Worm (Caenorhabditis elegans): Measurements from ENCODE around the gene K05F6.14.

K05F6.14 gene

DNA sequence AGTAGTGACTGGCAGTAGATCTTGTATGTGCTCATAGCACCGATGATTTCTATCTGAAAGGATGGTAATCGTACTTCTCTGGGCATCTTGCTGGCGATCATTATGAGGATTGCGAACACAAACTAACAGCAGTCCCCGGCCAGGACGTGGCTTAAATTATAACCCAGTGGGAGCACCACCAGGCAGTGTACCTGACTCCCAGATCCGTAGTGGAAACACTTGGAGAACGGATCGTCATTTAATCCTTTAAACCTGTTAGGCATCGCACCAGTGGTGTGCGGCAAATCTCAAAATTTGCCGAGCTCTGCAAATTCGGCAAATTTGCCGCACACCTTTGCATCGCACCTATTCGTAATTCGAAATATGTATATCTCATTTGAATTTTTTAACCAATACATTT is 5.7 kb downstream of the K05F6.14 start, which contains the start of gene K05F6.8:
TSS of gene K05F6.8 (minus strand) at position 101 of the 400 bp plus-strand sequence.
- TF ChIP-seq ceh-28 (tag; optimal IDR thresholded peaks at IDR 0.05) (no peak), egl-5 (tag; optimal IDR thresholded peaks at IDR 0.05) (no peak), lsy-12 (tag; optimal IDR thresholded peaks at IDR 0.05) (no peak), egl-27 (tag; optimal IDR thresholded peaks at IDR 0.05) (no peak), elt-1 (tag; optimal IDR thresholded peaks at IDR 0.05) (no peak), ZK546.5 (tag; optimal IDR thresholded peaks at IDR 0.05) (no peak), nhr-23 (tag; optimal IDR thresholded peaks at IDR 0.05) (no peak)

DNA sequence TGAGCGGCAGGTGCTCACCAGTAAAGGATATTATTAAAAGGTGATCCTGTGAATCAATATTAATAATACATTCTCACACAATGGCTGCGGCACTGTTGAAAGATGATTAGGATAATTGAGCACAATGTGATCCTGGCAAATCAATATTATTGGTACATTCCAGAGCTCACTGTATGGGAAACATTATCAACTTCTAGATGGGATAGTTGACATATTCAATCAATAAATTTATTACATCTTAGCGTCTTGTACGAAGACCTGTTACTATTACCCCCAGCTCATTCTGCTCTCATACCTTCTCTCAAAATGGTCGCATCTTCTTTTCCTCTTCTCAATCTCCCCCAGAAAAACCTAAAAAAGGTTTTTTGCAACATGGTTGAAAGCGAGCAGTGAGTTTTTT is 6.3 kb downstream of the K05F6.14 start, which contains the start of gene fbxb-49:
TSS of gene fbxb-49 (plus strand) at position 301 of the 400 bp plus-strand sequence.
- TF ChIP-seq lin-15B (tag; optimal IDR thresholded peaks at IDR 0.05) (no peak), unc-62 (GFP tag; optimal IDR thresholded peaks at IDR 0.05) (no peak), tbx-2 (tag; optimal IDR thresholded peaks at IDR 0.05) (no peak)

DNA sequence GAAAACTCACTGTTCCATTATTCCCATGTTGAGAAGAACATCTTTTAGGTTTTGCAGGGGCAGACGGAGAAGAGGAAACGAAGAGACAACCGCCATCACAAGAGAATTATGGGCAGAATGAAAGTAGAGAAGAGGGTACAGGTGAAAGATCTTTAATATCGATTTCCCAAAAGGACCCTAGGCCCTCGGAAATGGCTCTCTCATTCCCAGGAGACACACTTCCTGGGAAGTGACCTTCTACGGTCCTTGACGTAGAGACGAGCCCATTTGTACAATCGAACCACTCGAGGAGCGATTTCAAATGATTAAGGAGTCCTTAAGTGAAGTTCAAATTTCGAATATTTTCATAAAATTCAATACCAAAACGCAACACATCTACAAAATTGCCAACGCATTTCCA is 9.1 kb downstream of the K05F6.14 start, which contains the start of gene fbxb-46:
TSS of gene fbxb-46 (minus strand) at position 101 of the 400 bp plus-strand sequence.
- TF ChIP-seq R02D3.7 (tag; optimal IDR thresholded peaks at IDR 0.05) (no peak), nhr-76 (tag; optimal IDR thresholded peaks at IDR 0.05) (no peak), tbx-2 (tag; optimal IDR thresholded peaks at IDR 0.05) (no peak), lsy-12 (tag; optimal IDR thresholded peaks at IDR 0.05) (no peak)

DNA sequence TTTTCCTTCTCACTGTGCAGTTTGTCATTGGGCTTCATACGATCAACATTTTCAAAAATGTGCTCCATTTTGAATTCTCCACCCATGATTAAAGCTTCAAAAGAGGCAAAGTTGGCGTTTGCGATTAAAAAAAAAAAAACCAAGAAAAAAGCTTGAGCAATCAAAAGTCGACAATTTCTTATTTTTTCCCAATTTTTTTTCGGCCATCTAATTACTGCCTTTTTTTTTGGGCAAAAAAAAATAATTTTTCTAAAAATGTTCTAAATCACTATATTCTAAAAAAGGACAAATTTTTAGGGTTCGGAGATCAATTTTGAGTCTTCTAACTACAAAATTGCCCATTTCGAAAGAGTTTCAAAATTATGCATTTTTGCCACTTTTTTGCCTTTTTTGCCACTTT is 14.1 kb downstream of the K05F6.14 start, which contains the start of gene K05F6.10:
TSS of gene K05F6.10 (minus strand) at position 101 of the 400 bp plus-strand sequence.
- no peak for TF ChIP-seq ztf-4 (tag; optimal IDR thresholded peaks at IDR 0.05)
- no peak for TF ChIP-seq egl-27 (tag; optimal IDR thresholded peaks at IDR 0.05)
- TF ChIP-seq fkh-2 (tag; optimal IDR thresholded peaks at IDR 0.05), result no peak
- TF ChIP-seq fos-1 (tag; optimal IDR thresholded peaks at IDR 0.05), result no peak
- no peak for TF ChIP-seq jun-1 (tag; optimal IDR thresholded peaks at IDR 0.05)

DNA sequence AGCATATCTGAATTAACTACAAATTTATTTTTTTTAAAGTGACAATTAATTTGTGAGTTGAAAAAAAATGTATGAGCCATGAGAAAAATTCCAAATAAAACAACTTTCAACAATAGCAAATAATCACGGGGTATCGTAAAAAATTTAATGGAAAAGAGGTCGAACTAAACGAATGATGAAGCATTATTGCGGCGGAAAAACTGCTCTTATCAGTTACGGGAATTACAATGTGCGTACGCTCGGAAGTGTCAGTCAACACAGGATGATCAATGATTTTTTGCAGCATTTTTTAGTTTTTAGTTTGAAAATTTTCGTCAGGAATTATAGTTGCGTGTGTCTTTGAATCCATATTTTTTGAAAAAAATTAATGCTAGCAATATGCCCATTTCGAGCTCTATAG is 14.8 kb downstream of the K05F6.14 start:
- no peak for TF ChIP-seq nhr-12 (tag; optimal IDR thresholded peaks at IDR 0.05)
- peak; percentile 68 for TF ChIP-seq pqm-1 (tag; optimal IDR thresholded peaks at IDR 0.05)
- TF ChIP-seq jun-1 (tag; optimal IDR thresholded peaks at IDR 0.05), result peak; percentile 21
- no peak for TF ChIP-seq ztf-11 (tag; optimal IDR thresholded peaks at IDR 0.05)
- TF ChIP-seq elt-3 (tag; optimal IDR thresholded peaks at IDR 0.05), result no peak
- no peak for TF ChIP-seq nhr-43 (tag; optimal IDR thresholded peaks at IDR 0.05; ENCODE audit: poor library complexity, severe bottlenecking)
- no peak for TF ChIP-seq unc-39 (tag; optimal IDR thresholded peaks at IDR 0.05)
- TF ChIP-seq elt-2 (tag; optimal IDR thresholded peaks at IDR 0.05), result peak; percentile 82

DNA sequence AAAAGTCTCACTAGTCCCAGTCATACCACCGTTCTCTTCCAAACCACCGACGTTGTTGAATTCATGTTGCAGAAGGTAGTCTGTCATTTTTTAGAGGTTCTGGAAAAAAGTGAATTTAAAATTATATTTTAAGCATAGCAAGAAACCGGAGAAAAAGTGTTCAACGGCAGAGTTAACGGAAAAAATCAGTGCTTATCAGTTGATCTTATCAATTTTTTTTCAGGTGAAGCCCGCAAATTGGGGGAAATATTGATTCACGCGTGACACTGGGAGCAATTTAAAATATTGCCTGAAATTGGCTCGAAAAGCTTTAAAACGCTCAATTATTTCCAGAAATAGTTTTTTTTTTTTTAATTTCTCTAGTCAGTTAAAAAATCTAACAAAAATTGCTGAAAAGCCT is 17.9 kb downstream of the K05F6.14 start, which contains the start of gene math-38:
TSS of gene math-38 (minus strand) at position 101 of the 400 bp plus-strand sequence.
- TF ChIP-seq unc-39 (tag; optimal IDR thresholded peaks at IDR 0.05) (no peak), nhr-23 (tag; optimal IDR thresholded peaks at IDR 0.05) (no peak), ztf-4 (tag; optimal IDR thresholded peaks at IDR 0.05) (no peak), elt-2 (tag; optimal IDR thresholded peaks at IDR 0.05) (peak; percentile 56)

DNA sequence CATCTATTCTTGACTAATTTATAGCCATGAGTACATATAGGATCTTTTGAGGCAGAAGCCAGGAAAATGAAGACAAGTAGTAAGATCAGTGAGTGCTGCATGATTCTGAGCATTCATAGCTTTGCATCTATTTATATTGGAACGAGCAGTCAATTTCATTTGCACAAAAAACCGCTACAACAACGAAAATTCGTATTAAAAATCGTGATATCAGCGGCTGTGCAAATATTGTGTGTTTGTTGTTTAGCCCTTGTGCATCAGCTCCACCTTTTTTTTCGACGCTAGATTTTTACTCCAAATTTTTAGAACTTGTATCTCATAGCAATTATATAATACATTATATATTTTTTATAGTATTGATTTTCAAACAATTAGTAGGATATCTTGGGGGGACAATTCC is 22.2 kb downstream of the K05F6.14 start, which contains the start of gene clec-21:
TSS of gene clec-21 (minus strand) at position 101 of the 400 bp plus-strand sequence.
- TF ChIP-seq snpc-4 (tag; optimal IDR thresholded peaks at IDR 0.05) (no peak), nhr-12 (tag; optimal IDR thresholded peaks at IDR 0.05) (no peak)

DNA sequence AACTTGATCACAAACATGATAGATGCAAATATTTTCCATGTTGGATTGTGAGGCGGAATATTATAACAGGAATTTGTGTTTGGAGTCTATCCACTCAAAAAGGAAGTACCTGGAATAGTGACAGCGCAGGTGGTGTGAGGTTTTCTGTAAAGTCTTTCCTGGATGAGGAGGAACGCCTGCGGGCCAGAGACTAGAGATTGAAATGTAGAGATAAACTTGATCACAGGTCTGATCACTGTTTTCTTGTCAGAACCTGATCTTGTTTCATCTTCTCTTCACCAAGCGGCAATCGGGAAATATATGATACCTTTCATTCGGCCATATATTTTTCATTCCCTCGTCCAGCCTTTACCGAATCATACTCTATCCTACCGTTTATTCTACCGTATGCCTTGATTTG is 24.3 kb downstream of the K05F6.14 start, which contains the start of gene T07H3.8:
TSS of gene T07H3.8 (plus strand) at position 301 of the 400 bp plus-strand sequence.
- TF ChIP-seq tbx-2 (tag; optimal IDR thresholded peaks at IDR 0.05) (no peak), R02D3.7 (tag; optimal IDR thresholded peaks at IDR 0.05) (no peak), mml-1 (tag; optimal IDR thresholded peaks at IDR 0.05) (no peak), nfya-1 (tag; optimal IDR thresholded peaks at IDR 0.05; ENCODE audit: insufficient read depth) (no peak), lsy-12 (tag; optimal IDR thresholded peaks at IDR 0.05) (no peak), snpc-4 (tag; optimal IDR thresholded peaks at IDR 0.05) (no peak), unc-39 (tag; optimal IDR thresholded peaks at IDR 0.05) (no peak), nhr-11 (tag; optimal IDR thresholded peaks at IDR 0.05) (no peak), elt-3 (tag; optimal IDR thresholded peaks at IDR 0.05) (no peak), daf-12 (tag; optimal IDR thresholded peaks at IDR 0.05) (no peak), ceh-82 (tag; optimal IDR thresholded peaks at IDR 0.05) (no peak), zag-1 (tag; optimal IDR thresholded peaks at IDR 0.05) (no peak), nhr-76 (tag; optimal IDR thresholded peaks at IDR 0.05) (no peak), lin-39 (tag; optimal IDR thresholded peaks at IDR 0.05) (no peak), hmg-11 (tag; optimal IDR thresholded peaks at IDR 0.05) (no peak), ceh-9 (tag; optimal IDR thresholded peaks at IDR 0.05) (no peak)
